Worm (Caenorhabditis elegans): ENCODE results near the gene C27B7.9.

ce11 chrIV:8867562-8867961, 48.3 kb downstream of the C27B7.9 start:
- TF ChIP-seq flt-1 (GFP tag; IDR thresholded peaks at IDR 0.05) (no peak), T22C8.4 (GFP tag; IDR thresholded peaks at IDR 0.05) (no peak), ztf-29 (GFP tag; IDR thresholded peaks at IDR 0.05) (no peak)
